Worm (Caenorhabditis elegans): ENCODE results near the gene H40L08.2.
A peak's percentile ranks its signal among the peaks of the same experiment; 100 is the strongest.

DNA sequence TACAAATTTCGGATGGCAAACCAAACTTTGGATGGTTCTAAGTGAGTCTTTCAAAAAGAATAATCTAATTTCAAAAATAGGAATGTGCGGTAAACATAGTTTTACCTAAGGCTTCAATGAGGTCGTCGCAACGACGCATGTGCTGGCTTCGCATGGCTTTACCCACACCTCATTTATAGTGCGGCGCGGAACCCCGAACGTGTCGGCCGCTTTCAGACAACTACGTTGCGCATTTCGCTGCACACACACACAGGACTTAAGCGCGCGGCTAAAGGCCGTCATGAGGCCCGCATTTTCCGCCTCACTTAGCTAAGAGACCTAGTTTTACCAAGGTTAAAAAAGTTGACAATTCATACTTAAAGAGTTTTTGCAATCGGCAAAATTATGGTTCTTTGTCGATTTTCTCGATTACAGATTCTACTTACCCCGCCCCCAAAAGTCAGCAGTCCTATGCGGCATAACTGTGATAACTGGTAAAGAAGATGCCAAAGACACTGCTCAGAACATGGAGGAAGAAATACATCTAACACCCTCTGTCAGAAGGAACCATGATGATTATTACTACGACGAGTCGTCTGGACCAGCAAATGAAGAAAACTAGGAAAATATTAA, 15.3 kb upstream of the H40L08.2 start:
- TF ChIP-seq snpc-4 (tag; optimal IDR thresholded peaks at IDR 0.05) (peak; percentile 74), C34B4.2 (tag; optimal IDR thresholded peaks at IDR 0.05) (no peak), ztf-11 (tag; optimal IDR thresholded peaks at IDR 0.05) (no peak)

All from whole organism, L1 larva.